Fruit fly (Drosophila melanogaster) S2 (cell line): ENCODE data around the gene Cchl.

ENCODE experiments used
- CG8478 ChIP-seq: fragments of >200 bp; optimal IDR thresholded peaks from 2 replicates; lab custom pipeline; 2018
- CTCF ChIP-seq, 2 experiments: fragments of >200 bp; optimal IDR thresholded peaks; 2 replicates each; lab custom pipeline; 2018

The Cchl gene

dm6 chr3R:22003508-22003907 is 23.8 kb downstream of the Cchl start:
- TF ChIP-seq CG8478 (lab: Kevin White, UChicago) (no peak), CTCF (optimal IDR thresholded peaks at IDR 0.05; lab: Kevin White, UChicago) (no peak)

- no peak for TF ChIP-seq CG8478 (lab: Kevin White, UChicago)
- TF ChIP-seq CTCF (optimal IDR thresholded peaks at IDR 0.05; lab: Kevin White, UChicago): no peak
These were observed 27.6 kb downstream of the Cchl start for dm6 chr3R:21999641-22000040.

- no peak for TF ChIP-seq CG8478 (lab: Kevin White, UChicago)
- TF ChIP-seq CTCF (optimal IDR thresholded peaks at IDR 0.05; lab: Kevin White, UChicago): no peak
These were observed 28.4 kb downstream of the Cchl start for dm6 chr3R:21998877-21999276.

- TF ChIP-seq CG8478 (lab: Kevin White, UChicago) (no peak), CTCF (optimal IDR thresholded peaks at IDR 0.05; lab: Kevin White, UChicago) (no peak)
These were observed 34.4 kb downstream of the Cchl start for dm6 chr3R:21992909-21993308.

- TF ChIP-seq CTCF (optimal IDR thresholded peaks at IDR 0.05; lab: Kevin White, UChicago) (no peak), CG8478 (lab: Kevin White, UChicago) (no peak)
These were observed 35.7 kb downstream of the Cchl start for dm6 chr3R:21991603-21992002.

dm6 chr3R:21989770-21990169 is 37.5 kb downstream of the Cchl start:
- TF ChIP-seq CTCF (optimal IDR thresholded peaks at IDR 0.05; lab: Kevin White, UChicago) (no peak), CG8478 (lab: Kevin White, UChicago) (no peak)

- TF ChIP-seq CTCF (optimal IDR thresholded peaks at IDR 0.05; lab: Kevin White, UChicago): no peak
- TF ChIP-seq CG8478 (lab: Kevin White, UChicago): no peak
These were observed 39.7 kb downstream of the Cchl start for dm6 chr3R:21987546-21987945.

dm6 chr3R:21979386-21979785 is 47.9 kb downstream of the Cchl start:
- TF ChIP-seq CG8478 (lab: Kevin White, UChicago) (no peak), CTCF (optimal IDR thresholded peaks at IDR 0.05; lab: Kevin White, UChicago) (no peak)

- no peak for TF ChIP-seq CG8478 (lab: Kevin White, UChicago)
- no peak for TF ChIP-seq CTCF (optimal IDR thresholded peaks at IDR 0.05; lab: Kevin White, UChicago)
These were observed 49.5 kb downstream of the Cchl start for dm6 chr3R:21977784-21978183.

dm6 chr3R:21976954-21977353 is 50.3 kb downstream of the Cchl start:
- TF ChIP-seq CTCF (optimal IDR thresholded peaks at IDR 0.05; lab: Kevin White, UChicago) (no peak), CG8478 (lab: Kevin White, UChicago) (no peak)

- TF ChIP-seq CTCF (optimal IDR thresholded peaks at IDR 0.05; lab: Kevin White, UChicago) (no peak), CG8478 (lab: Kevin White, UChicago) (no peak)
These were observed 50.9 kb downstream of the Cchl start for dm6 chr3R:21976355-21976858.
